Fruit fly (Drosophila melanogaster) whole organism, embryonic: Measurements from ENCODE around the gene CG15740.

Experiments
- ATbp ChIP-seq: fragments of 200-800 bp; sonication (Bioruptor generic); optimal IDR thresholded peaks from 2 replicates; lab custom pipeline; 2017; ENCODE audit warnings: missing biosample characterization, mild to moderate bottlenecking, missing genetic modification characterization, missing genetic modification reagents
- Atf-2 ChIP-seq: fragments of 200-800 bp; sonication (Bioruptor generic); optimal IDR thresholded peaks from 2 replicates; lab custom pipeline; 2016; ENCODE audit warnings: missing biosample characterization, missing genetic modification characterization
- Awh ChIP-seq: fragments of 200-800 bp; sonication (Bioruptor generic); IDR thresholded peaks from 2 replicates; pipeline ENCODE4, ENCODE4 v1.3.6; 2022; ENCODE audit warnings: missing biosample characterization, missing genetic modification characterization
- Bteb2 ChIP-seq: fragments of 200-800 bp; sonication (Bioruptor generic); optimal IDR thresholded peaks from 2 replicates; lab custom pipeline; 2016; ENCODE audit warnings: missing biosample characterization, missing genetic modification characterization
- CG10147 ChIP-seq: fragments of 200-800 bp; sonication (Bioruptor generic); optimal IDR thresholded peaks from 2 replicates; lab custom pipeline; 2019; ENCODE audit warnings: missing biosample characterization, mild to moderate bottlenecking, missing genetic modification characterization, moderate library complexity
- CG11456 ChIP-seq: fragments of 200-800 bp; sonication (Bioruptor generic); IDR thresholded peaks from 3 replicates; pipeline ENCODE4 v1.3.6; 2022; ENCODE audit warnings: missing biosample characterization, missing genetic modification characterization
- CG11560 ChIP-seq: fragments of 200-800 bp; sonication (Bioruptor generic); IDR thresholded peaks from 3 replicates; pipeline ENCODE4 v1.3.6; 2022; ENCODE audit warnings: missing biosample characterization, missing genetic modification characterization
- CG12155 ChIP-seq: fragments of 200-800 bp; sonication (Bioruptor generic); optimal IDR thresholded peaks from 3 replicates; lab custom pipeline; 2016; ENCODE audit warnings: missing biosample characterization, missing genetic modification characterization
- CG1529 ChIP-seq: fragments of 200-800 bp; sonication (Bioruptor generic); optimal IDR thresholded peaks from 3 replicates; lab custom pipeline; 2018; ENCODE audit warnings: missing biosample characterization, missing genetic modification characterization
- CG17359 ChIP-seq: fragments of 200-800 bp; sonication (Bioruptor generic); optimal IDR thresholded peaks from 3 replicates; lab custom pipeline; 2018; ENCODE audit warnings: missing biosample characterization, mild to moderate bottlenecking, missing genetic modification characterization, moderate library complexity
- CG17385 ChIP-seq: fragments of 200-800 bp; sonication (Bioruptor generic); optimal IDR thresholded peaks from 3 replicates; lab custom pipeline; 2018; ENCODE audit warnings: missing biosample characterization, mild to moderate bottlenecking, missing genetic modification characterization
- CG17802 ChIP-seq: fragments of 200-800 bp; sonication (Bioruptor generic); optimal IDR thresholded peaks from 2 replicates; lab custom pipeline; 2018; ENCODE audit warnings: missing biosample characterization, mild to moderate bottlenecking, missing genetic modification characterization, moderate library complexity
- CG18262 ChIP-seq: fragments of 200-800 bp; optimal IDR thresholded peaks from 3 replicates; lab custom pipeline; 2019; ENCODE audit warnings: missing biosample characterization, mild to moderate bottlenecking, missing genetic modification characterization, moderate library complexity
- CG2129 ChIP-seq: fragments of 200-800 bp; sonication (Bioruptor generic); IDR thresholded peaks from 2 replicates; pipeline ENCODE4 v1.3.6; 2022; ENCODE audit warnings: missing biosample characterization, missing genetic modification characterization; ENCODE audit not compliant: partially characterized antibody
- CG2875 ChIP-seq: fragments of 200-800 bp; sonication (Bioruptor generic); optimal IDR thresholded peaks from 2 replicates; lab custom pipeline; 2017; ENCODE audit warnings: missing biosample characterization, mild to moderate bottlenecking, missing genetic modification characterization, missing genetic modification reagents
- CG3065 ChIP-seq: fragments of 200-800 bp; sonication (Bioruptor generic); optimal IDR thresholded peaks from 2 replicates; lab custom pipeline; 2016; ENCODE audit warnings: missing biosample characterization, missing genetic modification characterization
- CG3838 ChIP-seq: fragments of 200-800 bp; sonication (Bioruptor generic); optimal IDR thresholded peaks from 3 replicates; lab custom pipeline; 2016; ENCODE audit warnings: missing biosample characterization, missing genetic modification characterization
- CG4424 ChIP-seq: fragments of 200-800 bp; sonication (Bioruptor generic); optimal IDR thresholded peaks from 3 replicates; lab custom pipeline; 2016; ENCODE audit warnings: missing biosample characterization, missing genetic modification characterization
- CG4820 ChIP-seq: fragments of 200-800 bp; sonication (Bioruptor generic); optimal IDR thresholded peaks from 3 replicates; lab custom pipeline; 2016; ENCODE audit warnings: missing biosample characterization, missing genetic modification characterization
- CHES-1-like ChIP-seq: fragments of 200-800 bp; sonication (Bioruptor generic); optimal IDR thresholded peaks from 2 replicates; lab custom pipeline; 2016; ENCODE audit warnings: missing biosample characterization, missing genetic modification characterization
- Chrac-16 ChIP-seq: fragments of 200-800 bp; sonication (Bioruptor generic); optimal IDR thresholded peaks from 3 replicates; lab custom pipeline; 2016; ENCODE audit warnings: missing biosample characterization, missing genetic modification characterization
- ERR ChIP-seq: fragments of 200-800 bp; sonication (Bioruptor generic); optimal IDR thresholded peaks from 2 replicates; lab custom pipeline; 2016; ENCODE audit warnings: missing biosample characterization, missing genetic modification characterization
- Elba2 ChIP-seq: fragments of 200-800 bp; sonication (Bioruptor generic); optimal IDR thresholded peaks from 3 replicates; lab custom pipeline; 2016; ENCODE audit warnings: missing biosample characterization, missing genetic modification characterization
- Hmr ChIP-seq: fragments of 200-800 bp; sonication (Bioruptor generic); optimal IDR thresholded peaks from 3 replicates; lab custom pipeline; 2017; ENCODE audit warnings: mild to moderate bottlenecking, missing biosample characterization, missing genetic modification reagents, missing genetic modification characterization
- Hmx ChIP-seq: fragments of 200-800 bp; sonication (Bioruptor generic); optimal IDR thresholded peaks from 2 replicates; lab custom pipeline; 2016; ENCODE audit warnings: missing biosample characterization, missing genetic modification characterization
- Hr39 ChIP-seq: fragments of >200 bp; optimal IDR thresholded peaks from 2 replicates; lab custom pipeline; 2017
- Hsf ChIP-seq: fragments of 200-800 bp; sonication (Bioruptor generic); optimal IDR thresholded peaks from 3 replicates; lab custom pipeline; 2016; ENCODE audit warnings: missing biosample characterization, missing genetic modification characterization
- Neu2 ChIP-seq: fragments of 200-800 bp; sonication (Bioruptor generic); optimal IDR thresholded peaks from 3 replicates; lab custom pipeline; 2016; ENCODE audit warnings: missing biosample characterization, missing genetic modification characterization, borderline replicate concordance
- Ptx1 ChIP-seq: fragments of 200-800 bp; sonication (Bioruptor generic); IDR thresholded peaks from 2 replicates; pipeline ENCODE4 v1.3.6; 2022; ENCODE audit warnings: missing biosample characterization, missing genetic modification characterization
- Usf ChIP-seq: fragments of 200-800 bp; sonication (Bioruptor generic); optimal IDR thresholded peaks from 2 replicates; lab custom pipeline; 2017; ENCODE audit warnings: missing genotype, missing biosample characterization, missing genetic modification characterization
- Xbp1 ChIP-seq: fragments of 200-800 bp; sonication (Bioruptor generic); optimal IDR thresholded peaks from 3 replicates; lab custom pipeline; 2016; ENCODE audit warnings: missing biosample characterization, mild to moderate bottlenecking, missing genetic modification characterization
- Xrp1 ChIP-seq: fragments of 200-800 bp; sonication (Bioruptor generic); IDR thresholded peaks from 2 replicates; pipeline ENCODE4 v1.3.6; 2022; ENCODE audit warnings: missing biosample characterization, missing genetic modification characterization
- aop ChIP-seq: fragments of 200-800 bp; sonication (Bioruptor generic); IDR thresholded peaks from 2 replicates; pipeline ENCODE4 v1.3.6; 2022; ENCODE audit warnings: missing biosample characterization, missing genetic modification characterization
- ash1 ChIP-seq: fragments of 200-800 bp; sonication (Bioruptor generic); optimal IDR thresholded peaks from 2 replicates; lab custom pipeline; 2018; ENCODE audit warnings: missing biosample characterization, mild to moderate bottlenecking, missing genetic modification characterization
- crc ChIP-seq: fragments of 200-800 bp; sonication (Bioruptor generic); optimal IDR thresholded peaks from 2 replicates; lab custom pipeline; 2016; ENCODE audit warnings: missing biosample characterization, missing genetic modification characterization
- danr ChIP-seq: fragments of 200-800 bp; sonication (Bioruptor generic); IDR thresholded peaks from 2 replicates; pipeline ENCODE4 v1.3.6; 2022; ENCODE audit warnings: missing biosample characterization, missing genetic modification characterization
- ems ChIP-seq: fragments of 200-800 bp; sonication (Bioruptor generic); optimal IDR thresholded peaks from 3 replicates; lab custom pipeline; 2016; ENCODE audit warnings: missing biosample characterization, missing genetic modification characterization
- en ChIP-seq: fragments of 200-800 bp; sonication (Bioruptor generic); optimal IDR thresholded peaks from 2 replicates; lab custom pipeline; 2016; ENCODE audit warnings: missing biosample characterization, missing genetic modification characterization
- jing ChIP-seq: fragments of 200-800 bp; sonication (Bioruptor generic); optimal IDR thresholded peaks from 2 replicates; lab custom pipeline; 2018; ENCODE audit warnings: missing biosample characterization, mild to moderate bottlenecking, missing genetic modification characterization
- maf-S ChIP-seq: fragments of 200-800 bp; sonication (Bioruptor generic); optimal IDR thresholded peaks from 2 replicates; lab custom pipeline; 2016; ENCODE audit warnings: missing biosample characterization, missing genetic modification characterization
- nau ChIP-seq: fragments of 200-800 bp; sonication (Bioruptor generic); optimal IDR thresholded peaks from 3 replicates; lab custom pipeline; 2017; ENCODE audit warnings: missing biosample characterization, mild to moderate bottlenecking, missing genetic modification characterization, missing genetic modification reagents
- sc ChIP-seq, 3 experiments: fragments of >200 bp in 2 of 3; fragments of 200-800 bp in 1 of 3; sonication (Bioruptor generic) in 1 of 3; optimal IDR thresholded peaks; 2 replicates in 2 of 3; 3 replicates in 1 of 3; lab custom pipeline; 2017; ENCODE audit warnings: mild to moderate bottlenecking in 1 of 3, missing biosample characterization in 1 of 3, missing genetic modification characterization in 1 of 3, missing genetic modification reagents in 1 of 3
- schlank ChIP-seq: fragments of 200-800 bp; sonication (Bioruptor generic); optimal IDR thresholded peaks from 2 replicates; lab custom pipeline; 2018; ENCODE audit warnings: missing biosample characterization, mild to moderate bottlenecking, missing genetic modification characterization
- sim ChIP-seq: fragments of 200-800 bp; sonication (Bioruptor generic); IDR thresholded peaks from 2 replicates; pipeline ENCODE4 v1.3.6; 2022; ENCODE audit warnings: missing biosample characterization, missing genetic modification characterization
- slou ChIP-seq: fragments of 200-800 bp; sonication (Bioruptor generic); optimal IDR thresholded peaks from 3 replicates; lab custom pipeline; 2016; ENCODE audit warnings: missing biosample characterization, missing genetic modification characterization
- tgo ChIP-seq: fragments of 200-800 bp; sonication (Bioruptor generic); IDR thresholded peaks from 3 replicates; pipeline ENCODE4 v1.3.6; 2022; ENCODE audit warnings: missing biosample characterization, missing genetic modification characterization
- tio ChIP-seq: fragments of 200-800 bp; sonication (Bioruptor generic); optimal IDR thresholded peaks from 2 replicates; lab custom pipeline; 2017; ENCODE audit warnings: missing biosample characterization, missing genetic modification characterization, inconsistent platforms
- tll ChIP-seq, 2 experiments: fragments of 200-800 bp in 1 of 2; fragments of >200 bp in 1 of 2; sonication (Bioruptor generic) in 1 of 2; optimal IDR thresholded peaks; 2 replicates each; lab custom pipeline; 2017 to 2019; ENCODE audit warnings: missing biosample characterization in 2 of 2, missing genetic modification characterization in 2 of 2, mild to moderate bottlenecking in 1 of 2, moderate library complexity in 1 of 2
- zen ChIP-seq: fragments of 200-800 bp; sonication (Bioruptor generic); optimal IDR thresholded peaks from 3 replicates; lab custom pipeline; 2018; ENCODE audit warnings: missing biosample characterization, mild to moderate bottlenecking, missing genetic modification characterization, moderate library complexity

CG15740 gene

dm6 chrX:11857522-11858438, 11.9 kb upstream of the CG15740 start (continued):
- peak; percentile 5 for TF ChIP-seq maf-S (GFP tag; lab: Kevin White, UChicago)
- TF ChIP-seq crc (GFP tag; lab: Kevin White, UChicago), result peak; percentile 78
- TF ChIP-seq schlank (tag; lab: Kevin White, UChicago), result no peak
- peak; percentile 11 for TF ChIP-seq Bteb2 (GFP tag; lab: Kevin White, UChicago)
- peak; percentile 62 for TF ChIP-seq Xbp1
- TF ChIP-seq tio (GFP tag; lab: Kevin White, UChicago), result peak; percentile 18
- peak; percentile 90 for TF ChIP-seq CG18262
- TF ChIP-seq Usf (GFP tag; lab: Kevin White, UChicago), result peak; percentile 69
- peak; percentile 49; the same call in 2 of the 3 replicates for TF ChIP-seq CG11560 (tag; lab: Robert Waterston, UW)
- TF ChIP-seq tgo (GFP tag; lab: Robert Waterston, UW), result peak; percentile 81
- TF ChIP-seq Awh (GFP tag; lab: Robert Waterston, UW), result peak; percentile 92
- no peak for TF ChIP-seq Elba2
- TF ChIP-seq jing (GFP tag; lab: Kevin White, UChicago), result peak; percentile 58
- peak; percentile 52 for TF ChIP-seq en (GFP tag; lab: Kevin White, UChicago)
- peak; percentile 56 for TF ChIP-seq Hmx (GFP tag; lab: Kevin White, UChicago)
- TF ChIP-seq CG12155, result peak; percentile 45
- TF ChIP-seq sc (optimal IDR thresholded peaks at IDR 0.05; lab: Kevin White, UChicago), result no peak
- TF ChIP-seq sc (GFP tag; optimal IDR thresholded peaks at IDR 0.05; lab: Kevin White, UChicago), result peak; percentile 55
- TF ChIP-seq Xrp1 (GFP tag; lab: Robert Waterston, UW), result peak; percentile 91
- peak; percentile 83 for TF ChIP-seq CG11456 (GFP tag; lab: Robert Waterston, UW)
- TF ChIP-seq slou (GFP tag; lab: Kevin White, UChicago), result peak; percentile 49
- TF ChIP-seq Hsf (GFP tag; lab: Kevin White, UChicago), result peak; percentile 68
- peak; percentile 75 for TF ChIP-seq danr (GFP tag; lab: Robert Waterston, UW)
- TF ChIP-seq CHES-1-like, result no peak
- peak; percentile 82 for TF ChIP-seq CG17359 (tag; lab: Kevin White, UChicago)
- TF ChIP-seq CG4424 (GFP tag; lab: Kevin White, UChicago), result peak; percentile 68
- TF ChIP-seq nau, result no peak
- TF ChIP-seq sim (GFP tag; lab: Robert Waterston, UW), result peak; percentile 83
- TF ChIP-seq tll (GFP tag; optimal IDR thresholded peaks at IDR 0.05; lab: Kevin White, UChicago), result no peak
- TF ChIP-seq Hmr, result peak; percentile 40
- TF ChIP-seq CG1529 (GFP tag; lab: Kevin White, UChicago), result peak; percentile 65
- 0 out of 2 replicates have a peak, but pooled peaks have one; percentile 44 for TF ChIP-seq aop (GFP tag; lab: Robert Waterston, UW)
- TF ChIP-seq ATbp (GFP tag; lab: Kevin White, UChicago), result peak; percentile 69
- TF ChIP-seq Atf-2, result peak; percentile 9
- peak; percentile 68 for TF ChIP-seq CG4820 (GFP tag; lab: Kevin White, UChicago)
- TF ChIP-seq CG3838 (GFP tag; lab: Kevin White, UChicago), result no peak
- TF ChIP-seq CG10147 (GFP tag; lab: Kevin White, UChicago), result peak; percentile 19
- TF ChIP-seq CG17385 (GFP tag; lab: Kevin White, UChicago), result peak; percentile 70
- TF ChIP-seq zen (tag; lab: Kevin White, UChicago), result peak; percentile 62
- peak; percentile 54 for TF ChIP-seq Chrac-16 (GFP tag; lab: Kevin White, UChicago)
- TF ChIP-seq CG2129 (GFP tag; lab: Robert Waterston, UW), result no peak
- TF ChIP-seq CG3065 (GFP tag; lab: Kevin White, UChicago), result no peak
- TF ChIP-seq ash1 (GFP tag; lab: Kevin White, UChicago), result no peak
- peak; percentile 40 for TF ChIP-seq CG17802 (tag; lab: Kevin White, UChicago)
- no peak for TF ChIP-seq Hr39 (lab: Kevin White, UChicago)
- peak; percentile 40 for TF ChIP-seq ems
- TF ChIP-seq ERR, result peak; percentile 44
- peak; percentile 48 for TF ChIP-seq CG2875 (GFP tag; lab: Kevin White, UChicago)
- TF ChIP-seq Neu2 (GFP tag; lab: Kevin White, UChicago), result no peak
- peak; percentile 89 for TF ChIP-seq Ptx1
